Worm (Caenorhabditis elegans) whole organism, early embryonic: ENCODE data around the gene glb-6.

ENCODE experiments used
- B0310.2 ChIP-seq: sonication (generic microtip); optimal IDR thresholded peaks from 2 replicates; lab custom pipeline; 2016; ENCODE audit warnings: mild to moderate bottlenecking, missing genetic modification characterization, missing compliant biosample characterization
- F13C5.2 ChIP-seq: sonication (generic microtip); optimal IDR thresholded peaks from 2 replicates; lab custom pipeline; 2017; ENCODE audit warnings: mild to moderate bottlenecking, missing genetic modification characterization, inconsistent platforms, missing compliant biosample characterization
- aly-1 ChIP-seq: sonication (generic microtip); optimal IDR thresholded peaks from 2 replicates; lab custom pipeline; 2016; ENCODE audit warnings: missing genetic modification characterization, missing compliant biosample characterization
- ama-1 ChIP-seq: fragments of 150-350 bp; optimal IDR thresholded peaks from 2 replicates; lab custom pipeline; 2014
- ceh-13 ChIP-seq: fragments of 200-800 bp; sonication (Bioruptor generic); optimal IDR thresholded peaks from 2 replicates; lab custom pipeline; 2018; ENCODE audit warnings: mild to moderate bottlenecking, missing genetic modification characterization, missing compliant biosample characterization
- ceh-36 ChIP-seq: sonication (generic microtip); optimal IDR thresholded peaks from 2 replicates; lab custom pipeline; 2016; ENCODE audit warnings: missing genetic modification characterization, inconsistent platforms, missing compliant biosample characterization
- ets-7 ChIP-seq: sonication (generic microtip); optimal IDR thresholded peaks from 2 replicates; lab custom pipeline; 2016; ENCODE audit warnings: missing genotype, missing genetic modification characterization, missing compliant biosample characterization
- flt-1 ChIP-seq: fragments of 200-800 bp; sonication (Bioruptor generic); IDR thresholded peaks from 2 replicates; pipeline ENCODE4 v1.3.6; 2022; ENCODE audit warnings: missing genetic modification characterization, missing compliant biosample characterization
- hmbx-1 ChIP-seq: sonication (generic microtip); optimal IDR thresholded peaks from 2 replicates; lab custom pipeline; 2016; ENCODE audit warnings: mild to moderate bottlenecking, missing genetic modification characterization, missing compliant biosample characterization
- hmg-4 ChIP-seq: fragments of 200-800 bp; sonication (Bioruptor generic); optimal IDR thresholded peaks from 2 replicates; lab custom pipeline; 2018; ENCODE audit warnings: mild to moderate bottlenecking, missing genetic modification characterization, missing compliant biosample characterization
- hnd-1 ChIP-seq: sonication (generic microtip); optimal IDR thresholded peaks from 2 replicates; lab custom pipeline; 2016; ENCODE audit warnings: missing genetic modification characterization, missing compliant biosample characterization
- pes-1 ChIP-seq: fragments of 200-800 bp; sonication (Bioruptor generic); IDR thresholded peaks from 2 replicates; pipeline ENCODE4 v1.3.6; 2022; ENCODE audit warnings: missing genetic modification reagents, missing genetic modification characterization, missing compliant biosample characterization
- scrt-1 ChIP-seq: fragments of 200-800 bp; sonication (Bioruptor generic); IDR thresholded peaks from 2 replicates; pipeline ENCODE4 v1.3.6; 2022; ENCODE audit warnings: missing genetic modification characterization, missing compliant biosample characterization
- sea-1 ChIP-seq: fragments of 200-800 bp; sonication (Bioruptor generic); conservative IDR thresholded peaks from 2 replicates; pipeline ENCODE4 v1.3.6; 2022; ENCODE audit warnings: missing genetic modification characterization, missing compliant biosample characterization
- tbx-11 ChIP-seq: fragments of 200-800 bp; sonication (Bioruptor generic); IDR thresholded peaks from 2 replicates; pipeline ENCODE4 v1.3.6; 2022; ENCODE audit warnings: missing genetic modification characterization, missing compliant biosample characterization
- tbx-37 ChIP-seq: fragments of 200-800 bp; sonication (Bioruptor generic); conservative IDR thresholded peaks from 2 replicates; pipeline ENCODE4 v1.3.6; 2022; ENCODE audit warnings: missing genetic modification reagents, missing genetic modification characterization, missing compliant biosample characterization
- tra-4 ChIP-seq: sonication (generic microtip); optimal IDR thresholded peaks from 2 replicates; lab custom pipeline; 2017; ENCODE audit warnings: missing genetic modification characterization, missing compliant biosample characterization

The glb-6 gene

DNA sequence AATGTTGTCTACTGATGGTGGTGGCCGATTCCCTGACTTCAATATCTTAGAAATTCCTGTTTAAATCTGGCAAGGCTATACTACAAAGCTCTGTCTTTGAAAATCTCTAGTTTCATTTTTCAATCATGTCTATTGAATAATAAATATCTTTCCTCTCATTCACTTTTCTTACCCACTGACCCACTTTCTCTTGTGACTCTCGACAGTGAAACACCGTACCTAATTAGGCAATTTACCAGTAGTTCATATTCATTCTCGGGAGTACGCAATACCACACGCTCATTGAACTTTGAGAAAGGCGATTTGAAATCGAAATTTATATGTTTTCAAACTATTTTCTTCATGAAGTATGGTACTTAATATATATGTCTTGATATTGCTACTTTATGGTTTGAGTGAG is 14.5 kb upstream of the glb-6 start, which contains the start of gene CD4.11:
Gene CD4.11, plus strand, starts transcription at position 301 of the 400 bp plus-strand sequence.
- no peak for TF ChIP-seq ceh-36 (tag; lab: Kevin White, UChicago)
- no peak for TF ChIP-seq ama-1 (lab: Kevin White, UChicago)
- no peak for TF ChIP-seq flt-1 (GFP tag; lab: Robert Waterston, UW)
- TF ChIP-seq ets-7 (tag; lab: Kevin White, UChicago), result no peak
- no peak for TF ChIP-seq tra-4 (tag; lab: Kevin White, UChicago)
- no peak for TF ChIP-seq hmbx-1 (tag; lab: Kevin White, UChicago)
- TF ChIP-seq F13C5.2 (tag; lab: Kevin White, UChicago), result no peak

ce11 chrV:5584293-5584776 is 14.0 kb upstream of the glb-6 start, which contains the start of gene pas-6:
Gene pas-6 (minus strand): TSS chrV:5584343.
- TF ChIP-seq F13C5.2 (tag; lab: Kevin White, UChicago), result peak; percentile 24
- TF ChIP-seq tbx-37 (GFP tag; lab: Robert Waterston, UW), result no peak

- TF ChIP-seq ceh-13 (no peak), tbx-37 (GFP tag; lab: Robert Waterston, UW) (no peak), tra-4 (tag; lab: Kevin White, UChicago) (no peak), F13C5.2 (tag; lab: Kevin White, UChicago) (no peak), hmg-4 (GFP tag; lab: Kevin White, UChicago) (no peak), ets-7 (tag; lab: Kevin White, UChicago) (no peak)
Observed at ce11 chrV:5582860-5583259, 12.5 kb upstream of the glb-6 start.

DNA sequence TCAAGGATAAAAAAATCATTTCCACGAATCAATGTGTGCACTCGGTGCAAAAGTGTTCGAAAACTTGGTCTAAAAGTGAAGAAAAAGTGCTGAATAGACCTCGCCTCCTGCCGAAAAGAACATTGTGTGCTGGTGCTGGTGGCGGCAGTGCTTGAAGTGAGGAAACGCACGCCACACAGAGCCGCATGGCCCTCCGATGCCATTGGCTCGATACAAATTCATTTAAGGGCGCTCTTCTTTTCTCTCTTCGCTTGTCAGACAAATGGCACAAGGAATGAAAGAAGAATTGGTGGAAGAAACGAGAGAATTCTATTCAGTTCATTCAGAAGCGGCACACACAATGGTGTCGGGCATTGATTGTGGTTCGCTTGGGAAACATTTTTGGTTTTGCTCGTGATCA is 12.0 kb upstream of the glb-6 start:
- TF ChIP-seq flt-1 (GFP tag; lab: Robert Waterston, UW), result no peak
- TF ChIP-seq F13C5.2 (tag; lab: Kevin White, UChicago), result no peak
- TF ChIP-seq ama-1 (lab: Kevin White, UChicago), result no peak
- TF ChIP-seq ets-7 (tag; lab: Kevin White, UChicago), result no peak
- TF ChIP-seq tbx-37 (GFP tag; lab: Robert Waterston, UW), result no peak
- TF ChIP-seq tra-4 (tag; lab: Kevin White, UChicago), result no peak
- no peak for TF ChIP-seq aly-1

ce11 chrV:5581312-5581711 is 11.0 kb upstream of the glb-6 start, which contains the start of gene klc-2:
Gene klc-2 (minus strand): TSS chrV:5581412.
- TF ChIP-seq tbx-37 (GFP tag; lab: Robert Waterston, UW), result no peak

DNA sequence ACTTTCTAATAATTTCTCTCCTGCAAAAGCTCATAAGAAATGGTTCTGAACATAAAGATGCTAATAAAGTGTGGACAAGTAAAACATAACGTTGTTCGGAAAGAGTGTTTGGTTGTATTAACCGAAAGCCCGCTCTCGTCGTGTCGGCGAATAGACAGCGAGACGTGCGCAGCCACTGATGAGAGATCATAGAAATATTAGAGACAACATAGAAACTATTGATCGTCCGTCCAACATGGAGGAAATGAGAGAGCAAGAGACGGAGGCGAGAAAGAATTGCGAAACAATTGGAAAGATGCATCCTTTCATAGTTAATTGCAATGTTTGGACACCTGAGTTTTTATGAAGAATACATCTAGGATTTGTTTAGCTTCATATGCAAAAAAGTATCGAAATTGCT is 10.2 kb upstream of the glb-6 start:
- TF ChIP-seq ama-1 (lab: Kevin White, UChicago), result no peak
- peak; percentile 40 for TF ChIP-seq F13C5.2 (tag; lab: Kevin White, UChicago)

ce11 chrV:5579666-5580065 is 9.3 kb upstream of the glb-6 start:
- TF ChIP-seq tbx-37 (GFP tag; lab: Robert Waterston, UW) (no peak), tbx-11 (GFP tag; lab: Robert Waterston, UW) (no peak), tra-4 (tag; lab: Kevin White, UChicago) (no peak), hmbx-1 (tag; lab: Kevin White, UChicago) (no peak), ama-1 (lab: Kevin White, UChicago) (no peak), hnd-1 (no peak), ceh-13 (no peak), pes-1 (GFP tag; lab: Robert Waterston, UW) (no peak), B0310.2 (tag; lab: Kevin White, UChicago) (no peak), sea-1 (no peak), scrt-1 (GFP tag; lab: Robert Waterston, UW) (no peak), aly-1 (no peak), F13C5.2 (tag; lab: Kevin White, UChicago) (no peak), flt-1 (GFP tag; lab: Robert Waterston, UW) (no peak), hmg-4 (GFP tag; lab: Kevin White, UChicago) (no peak)

DNA sequence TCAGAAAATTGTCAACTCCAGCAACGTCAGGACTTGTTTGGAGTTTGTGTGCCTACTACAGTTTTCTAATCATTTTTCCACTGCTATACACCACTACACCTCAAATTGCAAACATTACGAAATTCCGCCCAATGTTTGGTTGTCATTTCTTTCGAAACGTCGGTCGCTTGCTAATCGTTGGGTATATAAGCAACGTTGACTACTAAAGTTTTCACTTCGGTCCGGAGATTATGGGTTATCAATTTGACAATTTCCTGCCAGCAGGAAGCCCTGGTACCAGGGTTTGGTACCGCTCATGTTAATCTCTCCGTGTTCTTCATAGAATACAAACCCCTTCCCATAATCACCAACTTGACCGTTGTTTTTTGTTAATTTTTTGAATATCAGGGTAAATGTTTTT is 5.7 kb upstream of the glb-6 start:
- no peak for TF ChIP-seq B0310.2 (tag; lab: Kevin White, UChicago)
- TF ChIP-seq F13C5.2 (tag; lab: Kevin White, UChicago), result no peak
- TF ChIP-seq scrt-1 (GFP tag; lab: Robert Waterston, UW), result no peak
- TF ChIP-seq ceh-13, result no peak
- no peak for TF ChIP-seq ama-1 (lab: Kevin White, UChicago)
- no peak for TF ChIP-seq aly-1

ce11 chrV:5571691-5572090 is 1.4 kb upstream of the glb-6 start:
- TF ChIP-seq hmg-4 (GFP tag; lab: Kevin White, UChicago), result no peak
- TF ChIP-seq hmbx-1 (tag; lab: Kevin White, UChicago), result no peak
- no peak for TF ChIP-seq hnd-1
- no peak for TF ChIP-seq ceh-36 (tag; lab: Kevin White, UChicago)
- no peak for TF ChIP-seq pes-1 (GFP tag; lab: Robert Waterston, UW)
- no peak for TF ChIP-seq scrt-1 (GFP tag; lab: Robert Waterston, UW)
- no peak for TF ChIP-seq tbx-37 (GFP tag; lab: Robert Waterston, UW)
- no peak for TF ChIP-seq ceh-13
- TF ChIP-seq flt-1 (GFP tag; lab: Robert Waterston, UW), result no peak
- no peak for TF ChIP-seq F13C5.2 (tag; lab: Kevin White, UChicago)
- TF ChIP-seq ets-7 (tag; lab: Kevin White, UChicago), result no peak
- TF ChIP-seq B0310.2 (tag; lab: Kevin White, UChicago), result no peak
- no peak for TF ChIP-seq tbx-11 (GFP tag; lab: Robert Waterston, UW)
- TF ChIP-seq ama-1 (lab: Kevin White, UChicago), result no peak
- no peak for TF ChIP-seq sea-1
- TF ChIP-seq tra-4 (tag; lab: Kevin White, UChicago), result no peak
- TF ChIP-seq aly-1, result no peak
